Worm (Caenorhabditis elegans) whole organism, L1 larva: ENCODE data around the gene C51E3.9.

Source experiments
- aha-1 ChIP-seq: fragments of 150-350 bp; optimal IDR thresholded peaks from 2 replicates; lab custom pipeline; 2014; ENCODE audit warnings: missing biosample characterization, missing genetic modification characterization
- grh-1 ChIP-seq: fragments of 200-800 bp; sonication (Bioruptor generic); IDR thresholded peaks from 2 replicates; pipeline ENCODE4 v1.3.6; 2022; ENCODE audit warnings: missing genetic modification reagents, missing genetic modification characterization, missing compliant biosample characterization
- snpc-4 ChIP-seq: fragments of 150-350 bp; optimal IDR thresholded peaks from 2 replicates; lab custom pipeline; 2014; ENCODE audit warnings: missing biosample characterization, missing genetic modification characterization
- swsn-7 ChIP-seq: sonication (generic microtip); optimal IDR thresholded peaks from 2 replicates; lab custom pipeline; 2016; ENCODE audit warnings: missing genetic modification characterization, missing compliant biosample characterization
- ztf-11 ChIP-seq, 2 experiments: sonication (generic microtip); optimal IDR thresholded peaks; 2 replicates each; lab custom pipeline; 2016 to 2017; ENCODE audit warnings: missing genetic modification characterization in 2 of 2, missing biosample characterization in 1 of 2, missing compliant biosample characterization in 1 of 2

ce11 chrV:10124799-10125548, 20.8 kb upstream of the C51E3.9 start, which contains the start of gene C08B6.10:
- TF ChIP-seq aha-1 (tag; lab: Kevin White, UChicago) (no peak), swsn-7 (no peak), grh-1 (GFP tag; lab: Robert Waterston, UW) (no peak), snpc-4 (tag; lab: Kevin White, UChicago) (no peak), ztf-11 (tag; optimal IDR thresholded peaks at IDR 0.05; lab: Kevin White, UChicago) (no peak)
